Worm (Caenorhabditis elegans) whole organism, mixed stage, embryonic: ENCODE results near the gene del-7.

Source experiments
- M03D4.4 ChIP-seq: sonication (generic microtip); optimal IDR thresholded peaks from 2 replicates; lab custom pipeline; 2017; ENCODE audit warnings: mild to moderate bottlenecking, missing genetic modification characterization, missing compliant biosample characterization
- bed-3 ChIP-seq: fragments of 200-800 bp; sonication (Bioruptor generic); optimal IDR thresholded peaks from 3 replicates; lab custom pipeline; 2018; ENCODE audit warnings: mild to moderate bottlenecking, missing genetic modification characterization, moderate library complexity, missing compliant biosample characterization
- blmp-1 ChIP-seq: fragments of 150-350 bp; optimal IDR thresholded peaks from 2 replicates; lab custom pipeline; 2014; ENCODE audit warnings: missing biosample characterization, missing genetic modification characterization
- ceh-39 ChIP-seq: fragments of 150-350 bp; optimal IDR thresholded peaks from 2 replicates; lab custom pipeline; 2014; ENCODE audit warnings: missing biosample characterization, missing genetic modification characterization
- ceh-43 ChIP-seq: fragments of 200-800 bp; sonication (Bioruptor generic); optimal IDR thresholded peaks from 2 replicates; lab custom pipeline; 2018; ENCODE audit warnings: mild to moderate bottlenecking, missing genetic modification characterization, moderate library complexity, missing compliant biosample characterization
- ceh-83 ChIP-seq: fragments of 200-800 bp; sonication (Bioruptor generic); optimal IDR thresholded peaks from 2 replicates; lab custom pipeline; 2018; ENCODE audit warnings: mild to moderate bottlenecking, missing genetic modification characterization, missing compliant biosample characterization
- ces-1 ChIP-seq: fragments of 150-350 bp; optimal IDR thresholded peaks from 2 replicates; lab custom pipeline; 2014; ENCODE audit warnings: missing biosample characterization, missing genetic modification reagents, missing genetic modification characterization
- cnd-1 ChIP-seq: fragments of 200-800 bp; sonication (Bioruptor generic); optimal IDR thresholded peaks from 2 replicates; lab custom pipeline; 2018; ENCODE audit warnings: mild to moderate bottlenecking, missing genetic modification characterization, missing compliant biosample characterization
- drap-1 ChIP-seq: fragments of 200-800 bp; sonication (Bioruptor generic); optimal IDR thresholded peaks from 3 replicates; lab custom pipeline; 2018; ENCODE audit warnings: mild to moderate bottlenecking, missing genetic modification characterization, missing compliant biosample characterization
- elt-3 ChIP-seq: fragments of 150-350 bp; optimal IDR thresholded peaks from 2 replicates; lab custom pipeline; 2014; ENCODE audit warnings: missing biosample characterization, missing genetic modification characterization
- flh-1 ChIP-seq: fragments of 200-800 bp; sonication (Bioruptor generic); optimal IDR thresholded peaks from 2 replicates; lab custom pipeline; 2018; ENCODE audit warnings: mild to moderate bottlenecking, missing genetic modification characterization, moderate library complexity, missing compliant biosample characterization
- ham-2 ChIP-seq: fragments of 200-800 bp; sonication (Bioruptor generic); optimal IDR thresholded peaks from 2 replicates; lab custom pipeline; 2018; ENCODE audit warnings: mild to moderate bottlenecking, missing genetic modification characterization, missing compliant biosample characterization
- lin-13 ChIP-seq: fragments of 150-350 bp; optimal IDR thresholded peaks from 2 replicates; lab custom pipeline; 2014; ENCODE audit warnings: missing biosample characterization, missing genetic modification characterization
- lin-32 ChIP-seq: fragments of 200-800 bp; sonication (Bioruptor generic); optimal IDR thresholded peaks from 2 replicates; lab custom pipeline; 2018; ENCODE audit warnings: mild to moderate bottlenecking, missing genetic modification characterization, missing compliant biosample characterization
- lsy-2 ChIP-seq: fragments of 150-350 bp; optimal IDR thresholded peaks from 2 replicates; lab custom pipeline; 2014; ENCODE audit warnings: missing biosample characterization, missing genetic modification characterization
- mab-5 ChIP-seq: fragments of 150-350 bp; optimal IDR thresholded peaks from 2 replicates; lab custom pipeline; 2014; ENCODE audit warnings: missing biosample characterization, missing genetic modification characterization
- mep-1 ChIP-seq: fragments of 150-350 bp; optimal IDR thresholded peaks from 2 replicates; lab custom pipeline; 2017; ENCODE audit warnings: missing biosample characterization, missing genetic modification reagents, missing genetic modification characterization, inconsistent platforms
- mls-2 ChIP-seq: sonication (generic microtip); optimal IDR thresholded peaks from 2 replicates; lab custom pipeline; 2016; ENCODE audit warnings: mild to moderate bottlenecking, missing genetic modification characterization, moderate library complexity, missing compliant biosample characterization
- nhr-2 ChIP-seq: fragments of 150-350 bp; optimal IDR thresholded peaks from 2 replicates; lab custom pipeline; 2014; ENCODE audit warnings: missing biosample characterization, missing genetic modification characterization
- nhr-28 ChIP-seq: fragments of 150-350 bp; optimal IDR thresholded peaks from 2 replicates; lab custom pipeline; 2014; ENCODE audit warnings: missing biosample characterization, missing genetic modification characterization
- nhr-76 ChIP-seq: sonication (generic microtip); optimal IDR thresholded peaks from 2 replicates; lab custom pipeline; 2017; ENCODE audit warnings: missing biosample characterization, missing genetic modification characterization
- pha-4 ChIP-seq: fragments of 150-350 bp; optimal IDR thresholded peaks from 2 replicates; lab custom pipeline; 2018; ENCODE audit warnings: missing biosample characterization, missing genetic modification reagents, missing genetic modification characterization
- sem-2 ChIP-seq: fragments of 200-800 bp; sonication (Bioruptor generic); optimal IDR thresholded peaks from 2 replicates; lab custom pipeline; 2018; ENCODE audit warnings: mild to moderate bottlenecking, missing genetic modification characterization, missing compliant biosample characterization
- snpc-4 ChIP-seq: fragments of 150-350 bp; optimal IDR thresholded peaks from 2 replicates; lab custom pipeline; 2014; ENCODE audit warnings: missing biosample characterization, missing genetic modification characterization
- tbx-8 ChIP-seq: fragments of 200-800 bp; sonication (Bioruptor generic); optimal IDR thresholded peaks from 2 replicates; lab custom pipeline; 2018; ENCODE audit warnings: mild to moderate bottlenecking, missing genetic modification characterization, moderate library complexity, missing compliant biosample characterization
- unc-39 ChIP-seq: fragments of 150-350 bp; optimal IDR thresholded peaks from 2 replicates; lab custom pipeline; 2014; ENCODE audit warnings: missing biosample characterization, missing genetic modification characterization
- unc-62 ChIP-seq: fragments of 150-350 bp; optimal IDR thresholded peaks from 2 replicates; lab custom pipeline; 2014; ENCODE audit warnings: missing biosample characterization, missing genetic modification reagents, missing genetic modification characterization
- zip-8 ChIP-seq: fragments of 150-350 bp; optimal IDR thresholded peaks from 2 replicates; lab custom pipeline; 2014; ENCODE audit warnings: missing biosample characterization, missing genetic modification characterization
- ztf-11 ChIP-seq: fragments of 150-350 bp; optimal IDR thresholded peaks from 2 replicates; lab custom pipeline; 2014; ENCODE audit warnings: missing biosample characterization, missing genetic modification characterization

Gene del-7

DNA sequence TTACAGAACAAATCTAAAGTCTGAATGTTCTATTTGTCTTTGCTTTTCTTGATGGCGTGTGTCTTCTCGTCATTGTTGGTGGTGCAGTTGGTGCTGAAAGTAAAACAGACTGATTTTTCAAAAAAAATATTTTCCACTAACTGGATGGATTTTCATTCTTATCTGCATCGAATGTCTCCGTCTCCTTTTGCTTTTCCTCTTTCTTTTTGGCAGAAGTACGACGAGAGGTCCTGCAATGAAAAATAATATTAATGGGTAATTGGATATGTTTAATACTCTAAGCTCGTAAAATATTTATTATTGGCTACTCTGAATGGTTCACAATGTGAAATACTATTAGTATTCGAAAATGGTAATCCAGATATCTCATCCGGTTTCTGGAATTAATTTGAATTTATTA lies at the start of gene del-7:
TSS of gene del-7 (plus strand) at position 301 of the 400 bp plus-strand sequence.
- TF ChIP-seq ceh-39 (no peak), pha-4 (tag; lab: Kevin White, UChicago) (no peak), ham-2 (GFP tag; lab: Kevin White, UChicago) (no peak), lsy-2 (tag; lab: Kevin White, UChicago) (no peak), unc-62 (GFP tag; lab: Kevin White, UChicago) (no peak), tbx-8 (GFP tag; lab: Kevin White, UChicago) (no peak), nhr-28 (tag; lab: Kevin White, UChicago) (no peak), mab-5 (tag; lab: Kevin White, UChicago) (no peak), sem-2 (GFP tag; lab: Kevin White, UChicago) (no peak), ceh-83 (no peak), snpc-4 (tag; lab: Kevin White, UChicago) (no peak), nhr-2 (tag; lab: Kevin White, UChicago) (no peak), cnd-1 (tag; lab: Kevin White, UChicago) (no peak), nhr-76 (no peak), ceh-43 (GFP tag; lab: Kevin White, UChicago) (no peak), mep-1 (tag; lab: Kevin White, UChicago) (no peak), zip-8 (tag; lab: Kevin White, UChicago) (no peak), mls-2 (no peak)

DNA sequence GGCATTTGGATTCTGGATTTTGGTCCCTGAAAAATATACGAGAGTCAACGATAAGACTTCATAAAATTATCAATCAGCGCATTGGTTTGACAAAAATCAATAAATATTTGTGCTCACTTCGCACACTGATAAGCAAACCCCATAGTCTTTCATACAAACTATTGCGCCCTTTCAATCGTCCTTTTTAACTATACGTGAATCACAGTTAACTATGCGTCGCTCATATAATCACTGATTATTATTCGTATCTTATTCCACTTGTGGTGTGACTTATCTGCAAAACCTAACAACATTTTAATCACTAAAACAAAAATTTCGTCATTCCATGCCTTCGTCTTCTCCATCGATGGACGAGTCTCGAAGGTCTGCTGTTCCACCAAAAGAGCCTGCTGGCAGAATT lies 49.4 kb upstream of the del-7 start, which contains the start of gene nhr-8:
TSS of gene nhr-8 (plus strand) at position 160 of the 400 bp plus-strand sequence.
- TF ChIP-seq unc-39 (tag; lab: Kevin White, UChicago) (no peak), flh-1 (GFP tag; lab: Kevin White, UChicago) (no peak), pha-4 (tag; lab: Kevin White, UChicago) (no peak), nhr-2 (tag; lab: Kevin White, UChicago) (no peak), M03D4.4 (tag; lab: Kevin White, UChicago) (no peak), mab-5 (tag; lab: Kevin White, UChicago) (no peak), nhr-76 (no peak), ces-1 (GFP tag; lab: Kevin White, UChicago) (no peak), unc-62 (GFP tag; lab: Kevin White, UChicago) (no peak), sem-2 (GFP tag; lab: Kevin White, UChicago) (no peak), lin-13 (tag; lab: Kevin White, UChicago) (no peak)
- TF ChIP-seq, all 35 proteins: peak for 0

DNA sequence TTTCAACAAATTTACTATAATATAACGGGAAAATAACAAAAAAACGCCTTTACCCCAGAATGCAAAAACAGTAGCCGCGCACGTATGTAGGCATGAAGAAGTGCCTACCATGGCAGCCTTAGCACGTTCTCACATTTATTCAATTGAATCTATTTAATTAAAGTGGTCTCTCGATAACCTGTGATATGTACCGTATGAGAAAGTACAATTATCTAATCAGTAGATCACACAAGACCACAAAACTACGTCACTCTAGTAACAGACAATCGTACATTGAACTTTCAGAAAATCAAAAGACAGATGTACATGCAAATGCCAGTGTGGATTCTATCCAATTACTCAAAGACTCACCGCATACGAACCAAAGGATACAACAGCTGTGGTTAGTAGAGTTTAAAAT lies 48.0 kb upstream of the del-7 start:
- TF ChIP-seq M03D4.4 (tag; lab: Kevin White, UChicago) (no peak), tbx-8 (GFP tag; lab: Kevin White, UChicago) (no peak), ces-1 (GFP tag; lab: Kevin White, UChicago) (no peak), unc-39 (tag; lab: Kevin White, UChicago) (no peak), lin-32 (GFP tag; lab: Kevin White, UChicago) (no peak)

DNA sequence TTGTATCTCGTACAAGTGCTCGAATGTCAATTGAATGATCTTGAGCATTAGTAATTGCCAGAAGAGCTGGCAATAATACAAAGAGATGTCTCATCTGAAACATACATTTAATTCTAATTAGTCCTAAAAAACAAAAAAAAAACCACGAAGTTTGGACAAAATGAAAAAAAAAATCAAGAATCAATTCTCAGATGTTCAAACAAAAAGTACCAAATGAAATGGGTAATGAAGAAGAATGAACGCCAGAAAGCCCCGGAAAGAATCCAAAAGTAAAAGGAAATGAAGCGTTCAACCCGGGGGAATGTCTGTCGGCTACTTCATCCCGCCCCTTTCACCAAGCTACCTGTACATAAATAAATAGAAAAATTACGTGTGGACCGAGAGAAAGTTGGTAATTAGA lies 42.3 kb upstream of the del-7 start, which contains the start of gene F33D4.6:
TSS of gene F33D4.6 (minus strand) at position 101 of the 400 bp plus-strand sequence.
- TF ChIP-seq elt-3 (no peak), mep-1 (tag; lab: Kevin White, UChicago) (no peak), lsy-2 (tag; lab: Kevin White, UChicago) (no peak), ztf-11 (tag; lab: Kevin White, UChicago) (no peak), pha-4 (tag; lab: Kevin White, UChicago) (no peak), drap-1 (GFP tag; lab: Kevin White, UChicago) (no peak), snpc-4 (tag; lab: Kevin White, UChicago) (no peak), bed-3 (no peak)

DNA sequence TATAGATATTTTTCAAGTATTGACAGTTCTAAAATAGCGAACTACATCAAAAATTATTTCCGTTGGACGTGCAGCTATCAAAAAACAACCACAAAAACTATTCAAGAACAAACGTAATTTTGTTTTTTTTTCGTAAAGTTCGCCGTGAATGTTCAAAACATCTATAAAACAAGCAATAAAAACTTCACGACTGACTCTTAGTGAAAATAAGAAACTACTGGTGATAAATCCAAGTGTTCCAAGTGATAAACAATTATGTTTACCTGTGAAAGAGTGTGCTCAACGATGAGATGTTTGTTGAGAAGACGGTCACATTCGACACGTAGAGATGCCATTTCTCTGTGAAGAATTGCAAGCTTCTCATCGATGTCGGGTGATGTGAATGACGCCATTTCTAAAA lies 37.4 kb upstream of the del-7 start, which contains the start of gene C50F7.6:
TSS of gene C50F7.6 (minus strand) at position 394 of the 400 bp plus-strand sequence.
- no peak for TF ChIP-seq nhr-28 (tag; lab: Kevin White, UChicago)
- no peak for TF ChIP-seq snpc-4 (tag; lab: Kevin White, UChicago)
- TF ChIP-seq nhr-2 (tag; lab: Kevin White, UChicago) = no peak
- TF ChIP-seq nhr-76 = no peak
- no peak for TF ChIP-seq ces-1 (GFP tag; lab: Kevin White, UChicago)
- no peak for TF ChIP-seq tbx-8 (GFP tag; lab: Kevin White, UChicago)
- TF ChIP-seq zip-8 (tag; lab: Kevin White, UChicago) = no peak
- TF ChIP-seq cnd-1 (tag; lab: Kevin White, UChicago) = no peak
- no peak for TF ChIP-seq unc-39 (tag; lab: Kevin White, UChicago)
- no peak for TF ChIP-seq blmp-1 (tag; lab: Kevin White, UChicago)
- no peak for TF ChIP-seq mep-1 (tag; lab: Kevin White, UChicago)
